Fruit fly (Drosophila melanogaster) whole organism, embryonic: ENCODE measurements around the gene CG17377.

Source experiments
- CG14667 ChIP-seq: fragments of 200-800 bp; sonication (Bioruptor generic); IDR thresholded peaks from 2 replicates; pipeline ENCODE4 v1.3.6; 2022; ENCODE audit warnings: missing biosample characterization, missing genetic modification characterization
- CG17186 ChIP-seq: fragments of 200-800 bp; sonication (Bioruptor generic); optimal IDR thresholded peaks from 3 replicates; lab custom pipeline; 2017; ENCODE audit warnings: missing biosample characterization, missing genetic modification reagents, missing genetic modification characterization
- CG2889 ChIP-seq: fragments of 200-800 bp; sonication (Bioruptor generic); IDR thresholded peaks from 3 replicates; pipeline ENCODE4 v1.3.6; 2022; ENCODE audit warnings: missing biosample characterization, missing genetic modification characterization
- Camta ChIP-seq: fragments of 200-800 bp; sonication (Bioruptor generic); optimal IDR thresholded peaks from 2 replicates; lab custom pipeline; 2016; ENCODE audit warnings: missing biosample characterization, missing genetic modification characterization
- HmgD ChIP-seq: fragments of 200-800 bp; sonication (Bioruptor generic); optimal IDR thresholded peaks from 3 replicates; lab custom pipeline; 2016; ENCODE audit warnings: missing biosample characterization, missing genetic modification characterization
- Oaz ChIP-seq: fragments of 200-800 bp; sonication (Bioruptor generic); IDR thresholded peaks from 2 replicates; pipeline ENCODE4 v1.3.6; 2022; ENCODE audit warnings: missing biosample characterization, missing genetic modification characterization
- ci ChIP-seq: fragments of 200-800 bp; sonication (Bioruptor generic); IDR thresholded peaks from 3 replicates; pipeline ENCODE4 v1.3.6; 2022; ENCODE audit warnings: missing biosample characterization, missing genetic modification characterization
- danr ChIP-seq: fragments of 200-800 bp; sonication (Bioruptor generic); IDR thresholded peaks from 2 replicates; pipeline ENCODE4 v1.3.6; 2022; ENCODE audit warnings: missing biosample characterization, missing genetic modification characterization
- lola ChIP-seq, 3 experiments: fragments of >200 bp in 2 of 3; fragments of 200-800 bp in 1 of 3; sonication (Bioruptor generic) in 1 of 3; optimal IDR thresholded peaks; 2 replicates each; lab custom pipeline; 2017 to 2019; ENCODE audit warnings: missing biosample characterization in 3 of 3, missing genetic modification characterization in 3 of 3, mild to moderate bottlenecking in 1 of 3, moderate library complexity in 1 of 3
- lov ChIP-seq, 2 experiments: fragments of 200-800 bp in 1 of 2; fragments of >200 bp in 1 of 2; sonication (Bioruptor generic) in 1 of 2; IDR thresholded peaks in 1 of 2; optimal IDR thresholded peaks in 1 of 2; 2 replicates in 1 of 2; 3 replicates in 1 of 2; pipeline versions ENCODE4 v1.3.6 to Lab custom; 2017 to 2022; ENCODE audit warnings: missing biosample characterization in 1 of 2, missing genetic modification characterization in 1 of 2
- pnt ChIP-seq: fragments of 200-800 bp; sonication (Bioruptor generic); optimal IDR thresholded peaks from 3 replicates; lab custom pipeline; 2016; ENCODE audit warnings: missing biosample characterization, missing genetic modification characterization
- trh ChIP-seq: fragments of 200-800 bp; sonication (Bioruptor generic); optimal IDR thresholded peaks from 2 replicates; lab custom pipeline; 2016; ENCODE audit warnings: missing biosample characterization, missing genetic modification characterization

dm6 chr2L:6794418-6794793 is 8.2 kb downstream of the CG17377 start:
- no peak for TF ChIP-seq lola (GFP tag; optimal IDR thresholded peaks at IDR 0.05; lab: Kevin White, UChicago)
- no peak for TF ChIP-seq ci
- no peak for TF ChIP-seq danr (GFP tag; lab: Robert Waterston, UW)
- no peak for TF ChIP-seq pnt
- TF ChIP-seq HmgD (GFP tag; lab: Kevin White, UChicago): no peak
- no peak for TF ChIP-seq CG14667 (GFP tag; lab: Robert Waterston, UW)
- TF ChIP-seq CG2889 (GFP tag; lab: Robert Waterston, UW): no peak
- no peak for TF ChIP-seq lov (optimal IDR thresholded peaks at IDR 0.05; lab: Kevin White, UChicago)
- TF ChIP-seq lov (GFP tag; IDR thresholded peaks at IDR 0.05; lab: Robert Waterston, UW): no peak
- TF ChIP-seq Camta: no peak
- TF ChIP-seq trh (GFP tag; lab: Kevin White, UChicago): no peak
- TF ChIP-seq Oaz (GFP tag; lab: Robert Waterston, UW): no peak
- no peak for TF ChIP-seq CG17186 (GFP tag; lab: Kevin White, UChicago)
